Fruit fly (Drosophila melanogaster) whole organism, pupa: ENCODE measurements around the gene Ccn.
A peak's percentile ranks its signal among the peaks of the same experiment; 100 is the strongest.

Experiments
- CG10348 ChIP-seq: fragments of 200-800 bp; sonication (Bioruptor generic); IDR thresholded peaks from 2 replicates; pipeline ENCODE4 v1.3.6; 2022; ENCODE audit warnings: missing biosample characterization, missing genetic modification characterization
- CG12605 ChIP-seq: fragments of 200-800 bp; sonication (Bioruptor generic); IDR thresholded peaks from 2 replicates; pipeline ENCODE4 v1.3.6; 2022; ENCODE audit warnings: missing biosample characterization, missing genetic modification characterization
- CG13204 ChIP-seq: fragments of 200-800 bp; sonication (Bioruptor generic); optimal IDR thresholded peaks from 2 replicates; lab custom pipeline; 2018; ENCODE audit warnings: missing biosample characterization, mild to moderate bottlenecking, missing genetic modification characterization, moderate library complexity
- CG14655 ChIP-seq: fragments of 200-800 bp; sonication (Bioruptor generic); optimal IDR thresholded peaks from 3 replicates; lab custom pipeline; 2017; ENCODE audit warnings: mild to moderate bottlenecking, missing biosample characterization, missing genetic modification reagents, missing genetic modification characterization
- CG15710 ChIP-seq: fragments of 200-800 bp; sonication (Bioruptor generic); optimal IDR thresholded peaks from 2 replicates; lab custom pipeline; 2018; ENCODE audit warnings: missing biosample characterization, mild to moderate bottlenecking, missing genetic modification characterization, moderate library complexity
- CG17806 ChIP-seq: fragments of 200-800 bp; sonication (Bioruptor generic); optimal IDR thresholded peaks from 2 replicates; lab custom pipeline; 2018; ENCODE audit warnings: missing biosample characterization, mild to moderate bottlenecking, missing genetic modification characterization, moderate library complexity
- CG32121 ChIP-seq: fragments of 200-800 bp; sonication (Bioruptor generic); IDR thresholded peaks from 2 replicates; pipeline ENCODE4 v1.3.6; 2022; ENCODE audit warnings: missing biosample characterization, missing genetic modification characterization
- CG34367 ChIP-seq: fragments of 200-800 bp; sonication (Bioruptor generic); optimal IDR thresholded peaks from 2 replicates; lab custom pipeline; 2018; ENCODE audit warnings: missing biosample characterization, mild to moderate bottlenecking, missing genetic modification characterization
- CG4496 ChIP-seq: fragments of 200-800 bp; sonication (Bioruptor generic); IDR thresholded peaks from 3 replicates; pipeline ENCODE4 v1.3.6; 2022; ENCODE audit warnings: missing biosample characterization, missing genetic modification characterization
- CG8159 ChIP-seq: fragments of 200-800 bp; sonication (Bioruptor generic); optimal IDR thresholded peaks from 3 replicates; lab custom pipeline; 2018; ENCODE audit warnings: missing biosample characterization, mild to moderate bottlenecking, missing genetic modification characterization, moderate library complexity
- CG8301 ChIP-seq: fragments of 200-800 bp; sonication (Bioruptor generic); optimal IDR thresholded peaks from 2 replicates; lab custom pipeline; 2018; ENCODE audit warnings: missing biosample characterization, mild to moderate bottlenecking, missing genetic modification characterization
- CG9948 ChIP-seq: fragments of 200-800 bp; sonication (Bioruptor generic); optimal IDR thresholded peaks from 2 replicates; lab custom pipeline; 2018; ENCODE audit warnings: missing biosample characterization, mild to moderate bottlenecking, missing genetic modification characterization, moderate library complexity
- D1 ChIP-seq: fragments of 200-800 bp; sonication (Bioruptor generic); optimal IDR thresholded peaks from 2 replicates; lab custom pipeline; 2018; ENCODE audit warnings: missing biosample characterization, mild to moderate bottlenecking, missing genetic modification characterization, moderate library complexity
- EcR ChIP-seq: fragments of 200-800 bp; sonication (Bioruptor generic); optimal IDR thresholded peaks from 3 replicates; lab custom pipeline; 2019; ENCODE audit warnings: missing biosample characterization, missing genetic modification characterization, mild to moderate bottlenecking, moderate library complexity, missing genetic modification reagents
- Ets98B ChIP-seq: fragments of 200-800 bp; sonication (Bioruptor generic); IDR thresholded peaks from 2 replicates; pipeline ENCODE4 v1.3.6; 2022; ENCODE audit warnings: missing biosample characterization, missing genetic modification characterization
- Pif1A ChIP-seq: fragments of 200-800 bp; sonication (Bioruptor generic); optimal IDR thresholded peaks from 3 replicates; lab custom pipeline; 2016; ENCODE audit warnings: missing biosample characterization, missing genetic modification characterization
- Pif1B ChIP-seq: fragments of 200-800 bp; sonication (Bioruptor generic); optimal IDR thresholded peaks from 3 replicates; lab custom pipeline; 2016; ENCODE audit warnings: missing biosample characterization, missing genetic modification characterization
- Snoo ChIP-seq: fragments of 200-800 bp; sonication (Bioruptor generic); optimal IDR thresholded peaks from 3 replicates; lab custom pipeline; 2017; ENCODE audit warnings: missing biosample characterization, mild to moderate bottlenecking, missing genetic modification characterization, inconsistent platforms
- fd96Ca ChIP-seq: fragments of 200-800 bp; sonication (Bioruptor generic); IDR thresholded peaks from 3 replicates; pipeline ENCODE4 v1.3.6; 2022; ENCODE audit warnings: missing biosample characterization, missing genetic modification characterization
- gl ChIP-seq: fragments of 200-800 bp; sonication (Bioruptor generic); optimal IDR thresholded peaks from 2 replicates; lab custom pipeline; 2018; ENCODE audit warnings: missing biosample characterization, mild to moderate bottlenecking, missing genetic modification characterization
- rn ChIP-seq: fragments of 200-800 bp; sonication (Bioruptor generic); IDR thresholded peaks from 2 replicates; pipeline ENCODE4 v1.3.6; 2022; ENCODE audit warnings: missing biosample characterization, missing genetic modification characterization

The Ccn gene

dm6 chr3L:17746760-17747159 lies 56.9 kb downstream of the Ccn start, which contains the start of gene CG6034:
Gene CG6034 (minus strand): TSS chr3L:17746860.
- TF ChIP-seq Snoo (tag; lab: Kevin White, UChicago) (no peak), CG8159 (tag; lab: Kevin White, UChicago) (no peak), Pif1A (GFP tag; lab: Kevin White, UChicago) (no peak), CG13204 (GFP tag; lab: Kevin White, UChicago) (no peak), CG17806 (no peak), EcR (GFP tag; lab: Kevin White, UChicago) (no peak), CG12605 (GFP tag; lab: Robert Waterston, UW) (no peak), CG14655 (GFP tag; lab: Kevin White, UChicago) (no peak), gl (tag; lab: Kevin White, UChicago) (no peak), CG10348 (GFP tag; lab: Robert Waterston, UW) (no peak), fd96Ca (GFP tag; lab: Robert Waterston, UW) (no peak), D1 (tag; lab: Kevin White, UChicago) (no peak), CG15710 (no peak), CG4496 (GFP tag; lab: Robert Waterston, UW) (no peak), rn (GFP tag; lab: Robert Waterston, UW) (no peak), Pif1B (GFP tag; lab: Kevin White, UChicago) (no peak)

- TF ChIP-seq CG32121 (no peak), CG34367 (tag; lab: Kevin White, UChicago) (no peak), Snoo (tag; lab: Kevin White, UChicago) (no peak), CG8159 (tag; lab: Kevin White, UChicago) (no peak), CG9948 (tag; lab: Kevin White, UChicago) (no peak), D1 (tag; lab: Kevin White, UChicago) (no peak), Pif1A (GFP tag; lab: Kevin White, UChicago) (no peak), rn (GFP tag; lab: Robert Waterston, UW) (no peak), CG12605 (GFP tag; lab: Robert Waterston, UW) (no peak), EcR (GFP tag; lab: Kevin White, UChicago) (no peak), CG14655 (GFP tag; lab: Kevin White, UChicago) (no peak)
Measured at dm6 chr3L:17750488-17750887, 60.7 kb downstream of the Ccn start, which contains the start of gene Adgf-B. Gene Adgf-B (minus strand): TSS chr3L:17750588.

dm6 chr3L:17754285-17754684 lies 64.5 kb downstream of the Ccn start:
- TF ChIP-seq Pif1B (GFP tag; lab: Kevin White, UChicago), result no peak
- no peak for TF ChIP-seq CG17806
- TF ChIP-seq Pif1A (GFP tag; lab: Kevin White, UChicago), result no peak
- no peak for TF ChIP-seq CG9948 (tag; lab: Kevin White, UChicago)
- TF ChIP-seq rn (GFP tag; lab: Robert Waterston, UW), result no peak

- TF ChIP-seq CG32121 (peak; percentile 37; the same call in 1 of the 2 replicates), CG9948 (tag; lab: Kevin White, UChicago) (peak; percentile 76), CG8159 (tag; lab: Kevin White, UChicago) (peak; percentile 88), CG12605 (GFP tag; lab: Robert Waterston, UW) (peak; percentile 25; the same call in 1 of the 2 replicates), rn (GFP tag; lab: Robert Waterston, UW) (no peak), fd96Ca (GFP tag; lab: Robert Waterston, UW) (no peak), CG8301 (peak; percentile 79), CG17806 (peak; percentile 70), Snoo (tag; lab: Kevin White, UChicago) (no peak), Ets98B (GFP tag; lab: Robert Waterston, UW) (no peak; the same call in 1 of the 2 replicates), CG15710 (peak; percentile 78), CG34367 (tag; lab: Kevin White, UChicago) (peak; percentile 61), CG10348 (GFP tag; lab: Robert Waterston, UW) (no peak), Pif1B (GFP tag; lab: Kevin White, UChicago) (peak; percentile 71), CG14655 (GFP tag; lab: Kevin White, UChicago) (peak; percentile 83), CG4496 (GFP tag; lab: Robert Waterston, UW) (peak; percentile 66; the same call in 1 of the 3 replicates), Pif1A (GFP tag; lab: Kevin White, UChicago) (peak; percentile 72), gl (tag; lab: Kevin White, UChicago) (peak; percentile 1), CG13204 (GFP tag; lab: Kevin White, UChicago) (peak; percentile 19), EcR (GFP tag; lab: Kevin White, UChicago) (peak; percentile 47), D1 (tag; lab: Kevin White, UChicago) (peak; percentile 61)
Measured at dm6 chr3L:17757156-17758083, 67.6 kb downstream of the Ccn start.

- no peak for TF ChIP-seq Snoo (tag; lab: Kevin White, UChicago)
- TF ChIP-seq gl (tag; lab: Kevin White, UChicago), result no peak
- no peak for TF ChIP-seq CG8301
- TF ChIP-seq, all 21 proteins: peak for 0
Measured at dm6 chr3L:17758084-17758211, 68.1 kb downstream of the Ccn start, which contains the start of gene CG32182. Gene CG32182 (plus strand): TSS chr3L:17758112.
